Fruit fly (Drosophila melanogaster) whole organism, embryonic: ENCODE results near the gene NdufA3.

Experiments
- ATbp ChIP-seq: fragments of 200-800 bp; sonication (Bioruptor generic); optimal IDR thresholded peaks from 2 replicates; lab custom pipeline; 2017; ENCODE audit warnings: missing biosample characterization, mild to moderate bottlenecking, missing genetic modification characterization, missing genetic modification reagents
- Abd-B ChIP-seq: fragments of 200-800 bp; sonication (Bioruptor generic); optimal IDR thresholded peaks from 2 replicates; lab custom pipeline; 2018; ENCODE audit warnings: missing biosample characterization, mild to moderate bottlenecking, missing genetic modification characterization, moderate library complexity
- Awh ChIP-seq: fragments of 200-800 bp; sonication (Bioruptor generic); IDR thresholded peaks from 2 replicates; pipeline ENCODE4, ENCODE4 v1.3.6; 2022; ENCODE audit warnings: missing biosample characterization, missing genetic modification characterization
- BEAF-32 ChIP-seq: fragments of 200-800 bp; sonication (Bioruptor generic); optimal IDR thresholded peaks from 3 replicates; lab custom pipeline; 2017; ENCODE audit warnings: missing biosample characterization, missing genetic modification characterization, mild to moderate bottlenecking, moderate library complexity, missing genetic modification reagents
- Bdp1 ChIP-seq: fragments of 200-800 bp; sonication (Bioruptor generic); optimal IDR thresholded peaks from 3 replicates; lab custom pipeline; 2016; ENCODE audit warnings: missing biosample characterization, missing genetic modification characterization
- CG10209 ChIP-seq: fragments of 200-800 bp; sonication (Bioruptor generic); optimal IDR thresholded peaks from 3 replicates; lab custom pipeline; 2017; ENCODE audit warnings: missing biosample characterization, mild to moderate bottlenecking, missing genetic modification characterization, missing genetic modification reagents
- CG10321 ChIP-seq: fragments of 200-800 bp; sonication (Bioruptor generic); IDR thresholded peaks from 2 replicates; pipeline ENCODE4 v1.3.6; 2022; ENCODE audit warnings: missing biosample characterization, missing genetic modification characterization
- CG10565 ChIP-seq: fragments of 200-800 bp; sonication (Bioruptor generic); optimal IDR thresholded peaks from 3 replicates; lab custom pipeline; 2016; ENCODE audit warnings: missing biosample characterization, mild to moderate bottlenecking, missing genetic modification characterization
- CG11696 ChIP-seq: fragments of 200-800 bp; sonication (Bioruptor generic); IDR thresholded peaks from 2 replicates; pipeline ENCODE4 v1.3.6; 2022; ENCODE audit warnings: missing biosample characterization, missing genetic modification characterization
- CG12155 ChIP-seq: fragments of 200-800 bp; sonication (Bioruptor generic); optimal IDR thresholded peaks from 3 replicates; lab custom pipeline; 2016; ENCODE audit warnings: missing biosample characterization, missing genetic modification characterization
- CG12659 ChIP-seq: fragments of 200-800 bp; sonication (Bioruptor generic); optimal IDR thresholded peaks from 3 replicates; lab custom pipeline; 2017; ENCODE audit warnings: mild to moderate bottlenecking, missing biosample characterization, missing genetic modification reagents, missing genetic modification characterization
- CG12744 ChIP-seq: fragments of 200-800 bp; sonication (Bioruptor generic); optimal IDR thresholded peaks from 2 replicates; lab custom pipeline; 2016; ENCODE audit warnings: missing biosample characterization, missing genetic modification characterization
- CG13424 ChIP-seq: fragments of 200-800 bp; sonication (Bioruptor generic); optimal IDR thresholded peaks from 2 replicates; lab custom pipeline; 2019; ENCODE audit warnings: missing biosample characterization, mild to moderate bottlenecking, missing genetic modification characterization, moderate library complexity
- CG15514 ChIP-seq: fragments of 200-800 bp; sonication (Bioruptor generic); optimal IDR thresholded peaks from 3 replicates; lab custom pipeline; 2017; ENCODE audit warnings: missing biosample characterization, missing genetic modification characterization, mild to moderate bottlenecking, moderate library complexity, missing genetic modification reagents
- CG2129 ChIP-seq: fragments of 200-800 bp; sonication (Bioruptor generic); IDR thresholded peaks from 2 replicates; pipeline ENCODE4 v1.3.6; 2022; ENCODE audit warnings: missing biosample characterization, missing genetic modification characterization; ENCODE audit not compliant: partially characterized antibody
- CG2875 ChIP-seq: fragments of 200-800 bp; sonication (Bioruptor generic); optimal IDR thresholded peaks from 2 replicates; lab custom pipeline; 2017; ENCODE audit warnings: missing biosample characterization, mild to moderate bottlenecking, missing genetic modification characterization, missing genetic modification reagents
- CG31441 ChIP-seq: fragments of 200-800 bp; sonication (Bioruptor generic); IDR thresholded peaks from 2 replicates; pipeline ENCODE4 v1.3.6; 2022; ENCODE audit warnings: missing biosample characterization, missing genetic modification characterization
- CG5953 ChIP-seq: fragments of 200-800 bp; sonication (Bioruptor generic); IDR thresholded peaks from 2 replicates; pipeline ENCODE4 v1.3.6; 2022; ENCODE audit warnings: missing biosample characterization, missing genetic modification characterization
- CG7839 ChIP-seq: fragments of 200-800 bp; sonication (Bioruptor generic); optimal IDR thresholded peaks from 3 replicates; lab custom pipeline; 2018; ENCODE audit warnings: missing biosample characterization, mild to moderate bottlenecking, missing genetic modification characterization, moderate library complexity
- CG7928 ChIP-seq: fragments of 200-800 bp; sonication (Bioruptor generic); optimal IDR thresholded peaks from 2 replicates; lab custom pipeline; 2017; ENCODE audit warnings: missing biosample characterization, mild to moderate bottlenecking, missing genetic modification characterization
- CG8089 ChIP-seq: fragments of 200-800 bp; sonication (Bioruptor generic); optimal IDR thresholded peaks from 3 replicates; lab custom pipeline; 2016; ENCODE audit warnings: missing biosample characterization, missing genetic modification characterization
- CG8290 ChIP-seq, 3 experiments: fragments of 200-800 bp; sonication (Bioruptor generic); optimal IDR thresholded peaks; 2 replicates each; lab custom pipeline; 2016 to 2019; ENCODE audit warnings: missing biosample characterization in 3 of 3, missing genetic modification characterization in 3 of 3, mild to moderate bottlenecking in 2 of 3, moderate library complexity in 1 of 3
- CrebB ChIP-seq: fragments of 200-800 bp; sonication (Bioruptor generic); optimal IDR thresholded peaks from 3 replicates; lab custom pipeline; 2018; ENCODE audit warnings: missing biosample characterization, mild to moderate bottlenecking, missing genetic modification characterization
- Ets65A ChIP-seq: fragments of 200-800 bp; sonication (Bioruptor generic); peaks from one replicate; lab custom pipeline; 2016; ENCODE audit warnings: missing biosample characterization, missing genetic modification characterization
- Ets97D ChIP-seq: fragments of 200-800 bp; sonication (Bioruptor generic); optimal IDR thresholded peaks from 3 replicates; lab custom pipeline; 2016; ENCODE audit warnings: missing biosample characterization, missing genetic modification characterization
- Fer3 ChIP-seq: fragments of 200-800 bp; sonication (Bioruptor generic); optimal IDR thresholded peaks from 2 replicates; lab custom pipeline; 2018; ENCODE audit warnings: missing biosample characterization, mild to moderate bottlenecking, missing genetic modification characterization, moderate library complexity
- GATAe ChIP-seq: fragments of 200-800 bp; sonication (Bioruptor generic); conservative IDR thresholded peaks from 2 replicates; pipeline ENCODE4 v1.3.6; 2022; ENCODE audit warnings: missing biosample characterization, missing genetic modification characterization
- NFAT ChIP-seq: fragments of 200-800 bp; sonication (Bioruptor generic); IDR thresholded peaks from 2 replicates; pipeline ENCODE4 v1.3.6; 2022; ENCODE audit warnings: missing biosample characterization, missing genetic modification characterization
- Poxn ChIP-seq: fragments of 200-800 bp; sonication (Bioruptor generic); IDR thresholded peaks from 2 replicates; pipeline ENCODE4 v1.3.6; 2022; ENCODE audit warnings: missing biosample characterization, missing genetic modification characterization
- Ssrp ChIP-seq: fragments of 200-800 bp; sonication (Bioruptor generic); optimal IDR thresholded peaks from 2 replicates; lab custom pipeline; 2018; ENCODE audit warnings: missing biosample characterization, mild to moderate bottlenecking, missing genetic modification characterization, moderate library complexity
- ab ChIP-seq: fragments of 200-800 bp; sonication (Bioruptor generic); optimal IDR thresholded peaks from 2 replicates; lab custom pipeline; 2016; ENCODE audit warnings: missing biosample characterization, missing genetic modification characterization
- cg ChIP-seq: fragments of 200-800 bp; sonication (Bioruptor generic); optimal IDR thresholded peaks from 3 replicates; lab custom pipeline; 2019; ENCODE audit warnings: missing biosample characterization, mild to moderate bottlenecking, missing genetic modification characterization, moderate library complexity
- crc ChIP-seq: fragments of 200-800 bp; sonication (Bioruptor generic); optimal IDR thresholded peaks from 2 replicates; lab custom pipeline; 2016; ENCODE audit warnings: missing biosample characterization, missing genetic modification characterization
- dati ChIP-seq: fragments of 200-800 bp; sonication (Bioruptor generic); IDR thresholded peaks from 2 replicates; pipeline ENCODE4 v1.3.6; 2022; ENCODE audit warnings: missing biosample characterization, missing genetic modification characterization
- ftz-f1 ChIP-seq: fragments of 200-800 bp; sonication (Bioruptor generic); optimal IDR thresholded peaks from 2 replicates; lab custom pipeline; 2016; ENCODE audit warnings: missing biosample characterization, missing genetic modification characterization
- gsb-n ChIP-seq: fragments of 200-800 bp; sonication (Bioruptor generic); optimal IDR thresholded peaks from 3 replicates; lab custom pipeline; 2018; ENCODE audit warnings: missing biosample characterization, mild to moderate bottlenecking, missing genetic modification characterization
- hkb ChIP-seq, 2 experiments: fragments of 200-800 bp in 1 of 2; fragments of >200 bp in 1 of 2; sonication (Bioruptor generic) in 1 of 2; IDR thresholded peaks in 1 of 2; optimal IDR thresholded peaks in 1 of 2; 2 replicates each; pipeline versions ENCODE4 v1.3.6 to Lab custom; 2017 to 2022; ENCODE audit warnings: missing biosample characterization in 1 of 2, missing genetic modification characterization in 1 of 2
- nerfin-2 ChIP-seq: fragments of 200-800 bp; sonication (Bioruptor generic); IDR thresholded peaks from 2 replicates; pipeline ENCODE4 v1.3.6; 2022; ENCODE audit warnings: missing biosample characterization, missing genetic modification characterization; ENCODE audit not compliant: partially characterized antibody
- oc ChIP-seq: fragments of 200-800 bp; sonication (Bioruptor generic); optimal IDR thresholded peaks from 2 replicates; lab custom pipeline; 2018; ENCODE audit warnings: missing biosample characterization, mild to moderate bottlenecking, missing genetic modification characterization, moderate library complexity
- peb ChIP-seq: fragments of 200-800 bp; sonication (Bioruptor generic); IDR thresholded peaks from 2 replicates; pipeline ENCODE4 v1.3.6; 2022; ENCODE audit warnings: missing biosample characterization, missing genetic modification characterization
- pzg ChIP-seq: fragments of 200-800 bp; sonication (Bioruptor generic); optimal IDR thresholded peaks from 3 replicates; lab custom pipeline; 2018; ENCODE audit warnings: missing biosample characterization, mild to moderate bottlenecking, missing genetic modification characterization, moderate library complexity
- ro ChIP-seq: fragments of 200-800 bp; sonication (Bioruptor generic); IDR thresholded peaks from 2 replicates; pipeline ENCODE4 v1.3.6; 2022; ENCODE audit warnings: missing biosample characterization, missing genetic modification characterization
- sim ChIP-seq: fragments of 200-800 bp; sonication (Bioruptor generic); IDR thresholded peaks from 2 replicates; pipeline ENCODE4 v1.3.6; 2022; ENCODE audit warnings: missing biosample characterization, missing genetic modification characterization
- ssp ChIP-seq: fragments of 200-800 bp; sonication (Bioruptor generic); IDR thresholded peaks from 2 replicates; pipeline ENCODE4 v1.3.6; 2022; ENCODE audit warnings: missing biosample characterization, missing genetic modification characterization
- tll ChIP-seq, 2 experiments: fragments of 200-800 bp in 1 of 2; fragments of >200 bp in 1 of 2; sonication (Bioruptor generic) in 1 of 2; optimal IDR thresholded peaks; 2 replicates each; lab custom pipeline; 2017 to 2019; ENCODE audit warnings: missing biosample characterization in 2 of 2, missing genetic modification characterization in 2 of 2, mild to moderate bottlenecking in 1 of 2, moderate library complexity in 1 of 2
- unpg ChIP-seq: fragments of 200-800 bp; sonication (Bioruptor generic); optimal IDR thresholded peaks from 3 replicates; lab custom pipeline; 2018; ENCODE audit warnings: missing biosample characterization, mild to moderate bottlenecking, missing genetic modification characterization, moderate library complexity
- zf30C ChIP-seq: fragments of 200-800 bp; sonication (Bioruptor generic); optimal IDR thresholded peaks from 3 replicates; lab custom pipeline; 2018; ENCODE audit warnings: missing biosample characterization, mild to moderate bottlenecking, missing genetic modification characterization

The NdufA3 gene

DNA sequence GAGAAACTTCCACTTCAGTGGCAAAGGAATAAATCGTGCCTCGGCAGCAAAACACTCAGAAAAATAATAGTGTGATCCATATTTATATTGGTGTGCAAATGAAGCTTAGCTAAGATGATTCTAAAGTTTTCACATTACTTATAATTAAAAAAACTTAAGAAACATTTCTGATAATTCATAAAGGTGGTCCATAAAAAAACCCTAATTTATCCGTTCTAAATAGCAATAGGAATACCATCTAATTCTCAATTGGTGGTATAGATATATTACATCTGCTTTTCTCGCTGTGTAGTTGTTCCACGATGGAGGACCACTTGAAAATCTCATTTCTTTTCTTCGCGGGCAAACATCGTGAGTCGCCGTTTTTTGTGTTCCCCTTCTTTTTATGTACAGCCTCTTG, 4.7 kb downstream of the NdufA3 start (continued):
- TF ChIP-seq CG5953 (GFP tag; lab: Robert Waterston, UW) (no peak), Poxn (GFP tag; lab: Robert Waterston, UW) (no peak), Fer3 (tag; lab: Kevin White, UChicago) (peak; percentile 57), CG7928 (GFP tag; lab: Kevin White, UChicago) (no peak), Bdp1 (GFP tag; lab: Kevin White, UChicago) (no peak), GATAe (GFP tag; lab: Robert Waterston, UW) (no peak), ab (no peak)
- TF ChIP-seq, all 482 proteins: peak for 197

DNA sequence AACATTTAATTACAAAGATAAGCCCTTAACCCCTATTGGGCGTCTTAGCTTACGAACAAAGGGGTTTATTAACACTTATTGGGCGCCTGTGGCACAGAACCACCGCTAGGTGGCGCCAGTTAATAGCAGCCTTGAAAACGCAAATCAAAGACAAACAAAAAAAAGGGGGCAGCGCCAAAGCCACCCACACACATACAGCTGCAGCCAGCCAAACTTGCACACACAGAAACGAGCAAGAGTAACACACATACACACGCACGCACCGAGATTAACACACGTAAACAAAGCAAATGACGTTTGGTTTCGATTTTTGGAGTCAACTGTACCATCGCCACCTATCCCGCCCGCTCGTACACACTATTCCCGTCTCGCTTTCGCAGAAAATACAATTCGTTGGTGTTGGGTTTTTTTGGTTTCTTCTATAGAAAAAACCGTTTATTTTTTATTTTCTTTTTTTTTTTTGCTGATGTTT, 7.7 kb downstream of the NdufA3 start:
- TF ChIP-seq CG8089 (GFP tag; lab: Kevin White, UChicago) (peak; percentile 14), BEAF-32 (GFP tag; lab: Kevin White, UChicago) (peak; percentile 5), ro (GFP tag; lab: Robert Waterston, UW) (no peak), crc (GFP tag; lab: Kevin White, UChicago) (no peak), nerfin-2 (GFP tag; lab: Robert Waterston, UW) (peak; percentile 22; the same call in 1 of the 2 replicates), ftz-f1 (GFP tag; lab: Kevin White, UChicago) (peak; percentile 96), ssp (no peak), dati (GFP tag; lab: Robert Waterston, UW) (no peak), CG13424 (tag; lab: Kevin White, UChicago) (peak; percentile 2), CrebB (tag; lab: Kevin White, UChicago) (peak; percentile 12), pzg (GFP tag; lab: Kevin White, UChicago) (peak; percentile 10), tll (GFP tag; optimal IDR thresholded peaks at IDR 0.05; lab: Kevin White, UChicago) (peak in 1 of 2 experiments; percentile 22), sim (GFP tag; lab: Robert Waterston, UW) (peak; percentile 23; the same call in 1 of the 2 replicates), unpg (GFP tag; lab: Kevin White, UChicago) (peak; percentile 22), NFAT (GFP tag; lab: Robert Waterston, UW) (no peak), Ets97D (GFP tag; lab: Kevin White, UChicago) (peak; percentile 15), CG12155 (peak; percentile 8), CG10209 (no peak), ATbp (GFP tag; lab: Kevin White, UChicago) (peak; percentile 84), CG11696 (GFP tag; lab: Robert Waterston, UW) (0 out of 2 replicates have a peak, but pooled peaks have one; percentile 29), CG2129 (GFP tag; lab: Robert Waterston, UW) (no peak), CG10565 (GFP tag; lab: Kevin White, UChicago) (no peak), CG7839 (tag; lab: Kevin White, UChicago) (peak; percentile 33), zf30C (peak; percentile 43), Ssrp (tag; lab: Kevin White, UChicago) (peak; percentile 6), CG2875 (GFP tag; lab: Kevin White, UChicago) (no peak), CG8290 (GFP tag; optimal IDR thresholded peaks at IDR 0.05; lab: Kevin White, UChicago) (peak; percentile 3), CG8290 (tag; optimal IDR thresholded peaks at IDR 0.05; lab: Kevin White, UChicago) (no peak), Awh (GFP tag; lab: Robert Waterston, UW) (no peak; the same call in 1 of the 2 replicates), CG31441 (GFP tag; lab: Robert Waterston, UW) (0 out of 2 replicates have a peak, but pooled peaks have one; percentile 14), CG10321 (GFP tag; lab: Robert Waterston, UW) (peak; percentile 83), CG15514 (peak; percentile 63), Ets65A (GFP tag; lab: Kevin White, UChicago) (peak; percentile 1), cg (peak; percentile 92), peb (GFP tag; lab: Robert Waterston, UW) (no peak), Abd-B (GFP tag; lab: Kevin White, UChicago) (no peak), gsb-n (tag; lab: Kevin White, UChicago) (no peak), CG12659 (GFP tag; lab: Kevin White, UChicago) (peak; percentile 61), oc (tag; lab: Kevin White, UChicago) (peak; percentile 47), CG12744 (GFP tag; lab: Kevin White, UChicago) (peak; percentile 40), hkb (optimal IDR thresholded peaks at IDR 0.05; lab: Kevin White, UChicago) (no peak), hkb (GFP tag; IDR thresholded peaks at IDR 0.05; lab: Robert Waterston, UW) (peak; percentile 54)
